In the genomic region with DNA sequence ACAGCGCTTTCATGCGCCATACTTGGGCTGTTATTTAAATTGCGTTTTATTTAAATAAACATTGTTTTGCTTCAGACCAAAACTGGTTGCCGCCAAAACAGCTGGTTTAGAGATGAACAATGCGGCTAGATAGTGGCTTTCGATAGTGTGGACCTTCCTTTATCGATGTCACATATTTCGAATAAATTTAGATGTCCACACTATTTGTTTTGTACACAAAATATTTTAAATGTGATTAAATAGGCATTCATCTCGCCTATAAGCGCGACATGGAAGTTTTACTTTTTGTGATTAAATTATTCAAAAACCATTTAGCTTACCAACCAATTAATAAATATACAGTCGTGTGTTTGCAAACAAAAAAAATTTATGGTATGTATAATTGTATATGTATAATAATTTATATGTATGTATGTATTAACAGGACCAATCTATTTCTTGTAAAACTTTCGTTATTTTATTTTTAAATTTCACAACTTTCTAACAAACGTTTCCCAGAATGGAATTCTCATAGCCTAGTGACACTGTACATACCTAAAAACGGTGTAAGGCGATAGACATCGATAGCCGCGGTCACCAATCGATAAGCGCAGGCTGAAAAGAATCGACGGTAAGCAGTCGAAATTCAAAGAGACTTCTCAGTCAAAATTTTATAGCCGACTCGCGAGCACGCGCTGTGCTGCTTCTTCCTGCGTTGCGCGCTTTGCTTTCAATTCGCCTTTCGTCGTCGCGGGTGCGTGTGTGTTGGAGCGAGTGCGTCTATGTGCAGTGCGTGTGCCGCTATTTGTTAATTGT, we compare ENCODE assay signal across 1 fruit fly cellular context.
TF ChIP-seq lines count a peak whose summit lies in the region.

A gene (minus strand): TSS at position 114 of the 795 bp plus-strand sequence.
A gene (plus strand): TSS at position 638 of the 795 bp plus-strand sequence.

TF ChIP-seq in whole organism, embryonic, 481 proteins besides CTCF, POLR2A, EP300 and RAD21 (continued from another document and continues in another):
- TF ChIP-seq Taf1 (GFP tag; IDR thresholded peaks at IDR 0.05; lab: Robert Waterston, UW) (no peak), Dp (GFP tag; optimal IDR thresholded peaks at IDR 0.05; lab: Kevin White, UChicago) (peak; percentile 58), Dip2 (GFP tag; IDR thresholded peaks at IDR 0.05; lab: Robert Waterston, UW) (no peak), luna (GFP tag; optimal IDR thresholded peaks at IDR 0.05; lab: Kevin White, UChicago) (no peak), CG31224 (GFP tag; IDR thresholded peaks at IDR 0.05; lab: Robert Waterston, UW) (peak; percentile 35; the same call in 1 of the 2 replicates), nom (GFP tag; optimal IDR thresholded peaks at IDR 0.05; lab: Kevin White, UChicago) (peak; percentile 31), z (GFP tag; IDR thresholded peaks at IDR 0.05; lab: Robert Waterston, UW) (peak; percentile 41; the same call in 1 of the 3 replicates), Ravus (GFP tag; IDR thresholded peaks at IDR 0.05; lab: Robert Waterston, UW) (peak; percentile 39; the same call in 1 of the 2 replicates), ro (GFP tag; IDR thresholded peaks at IDR 0.05; lab: Robert Waterston, UW) (no peak), wek (GFP tag; optimal IDR thresholded peaks at IDR 0.05; lab: Kevin White, UChicago) (peak; percentile 4), CG2199 (GFP tag; IDR thresholded peaks at IDR 0.05; lab: Robert Waterston, UW) (peak; percentile 82), sisA (GFP tag; IDR thresholded peaks at IDR 0.05; lab: Robert Waterston, UW) (peak; percentile 79), crol (GFP tag; IDR thresholded peaks at IDR 0.05; lab: Robert Waterston, UW) (no peak; the same call in 1 of the 2 replicates), CG18599 (GFP tag; optimal IDR thresholded peaks at IDR 0.05; lab: Kevin White, UChicago) (peak; percentile 76), CG6791 (GFP tag; IDR thresholded peaks at IDR 0.05; lab: Robert Waterston, UW; ENCODE audit: partially characterized antibody) (peak; percentile 97), CG16779 (GFP tag; IDR thresholded peaks at IDR 0.05; lab: Robert Waterston, UW) (peak; percentile 59), fru (optimal IDR thresholded peaks at IDR 0.05; lab: Kevin White, UChicago) (no peak), CG8359 (GFP tag; optimal IDR thresholded peaks at IDR 0.05; lab: Kevin White, UChicago; ENCODE audit: borderline replicate concordance) (no peak), Antp (GFP tag; optimal IDR thresholded peaks at IDR 0.05; lab: Kevin White, UChicago) (peak; percentile 72), CG10979 (tag; optimal IDR thresholded peaks at IDR 0.05; lab: Kevin White, UChicago) (peak; percentile 71), ERR (GFP tag; optimal IDR thresholded peaks at IDR 0.05; lab: Kevin White, UChicago) (peak; percentile 53), twi (tag; optimal IDR thresholded peaks at IDR 0.05; lab: Kevin White, UChicago) (peak; percentile 54), Dbx (GFP tag; IDR thresholded peaks at IDR 0.05; lab: Robert Waterston, UW) (peak; percentile 90), CG31441 (GFP tag; IDR thresholded peaks at IDR 0.05; lab: Robert Waterston, UW) (peak; percentile 88), CG5180 (GFP tag; optimal IDR thresholded peaks at IDR 0.05; lab: Kevin White, UChicago) (peak; percentile 48), Hmr (GFP tag; optimal IDR thresholded peaks at IDR 0.05; lab: Kevin White, UChicago) (peak; percentile 80), CG2129 (GFP tag; IDR thresholded peaks at IDR 0.05; lab: Robert Waterston, UW; ENCODE audit: partially characterized antibody) (peak; percentile 76), inv (GFP tag; IDR thresholded peaks at IDR 0.05; lab: Robert Waterston, UW; ENCODE audit: partially characterized antibody) (peak; percentile 80), MESR4 (GFP tag; optimal IDR thresholded peaks at IDR 0.05; lab: Kevin White, UChicago) (peak; percentile 32), NC2α (GFP tag; optimal IDR thresholded peaks at IDR 0.05; lab: Kevin White, UChicago) (no peak), Mes4 (GFP tag; optimal IDR thresholded peaks at IDR 0.05; lab: Kevin White, UChicago) (no peak), lov (optimal IDR thresholded peaks at IDR 0.05; lab: Kevin White, UChicago) (no peak), lov (GFP tag; IDR thresholded peaks at IDR 0.05; lab: Robert Waterston, UW) (peak; percentile 72; the same call in 1 of the 3 replicates), CG3995 (GFP tag; optimal IDR thresholded peaks at IDR 0.05; lab: Kevin White, UChicago) (peak; percentile 98), CG2678 (tag; optimal IDR thresholded peaks at IDR 0.05; lab: Kevin White, UChicago) (peak; percentile 79), CG30431 (GFP tag; optimal IDR thresholded peaks at IDR 0.05; lab: Kevin White, UChicago) (peak; percentile 10), dpn (GFP tag; optimal IDR thresholded peaks at IDR 0.05; lab: Kevin White, UChicago) (peak; percentile 72 to 88), grn (GFP tag; optimal IDR thresholded peaks at IDR 0.05; lab: Kevin White, UChicago) (no peak), cwo (GFP tag; optimal IDR thresholded peaks at IDR 0.05; lab: Kevin White, UChicago) (peak; percentile 47), peb (GFP tag; IDR thresholded peaks at IDR 0.05; lab: Robert Waterston, UW) (no peak), CG6854 (GFP tag; optimal IDR thresholded peaks at IDR 0.05; lab: Kevin White, UChicago) (no peak), Spps (tag; optimal IDR thresholded peaks at IDR 0.05; lab: Kevin White, UChicago) (no peak), CG18262 (tag; optimal IDR thresholded peaks at IDR 0.05; lab: Kevin White, UChicago) (peak; percentile 76), CG11696 (GFP tag; IDR thresholded peaks at IDR 0.05; lab: Robert Waterston, UW) (no peak), fu2 (GFP tag; optimal IDR thresholded peaks at IDR 0.05; lab: Kevin White, UChicago) (peak; percentile 20), Abd-B (GFP tag; optimal IDR thresholded peaks at IDR 0.05; lab: Kevin White, UChicago) (peak; percentile 80), GATAe (GFP tag; conservative IDR thresholded peaks at IDR 0.05; lab: Robert Waterston, UW) (no peak), knrl (GFP tag; IDR thresholded peaks at IDR 0.05; lab: Robert Waterston, UW; ENCODE audit: partially characterized antibody) (peak; percentile 82), CG14441 (GFP tag; IDR thresholded peaks at IDR 0.05; lab: Robert Waterston, UW) (0 out of 2 replicates have a peak, but pooled peaks have one; percentile 56), fd64A (GFP tag; optimal IDR thresholded peaks at IDR 0.05; lab: Kevin White, UChicago) (no peak), CG17186 (GFP tag; optimal IDR thresholded peaks at IDR 0.05; lab: Kevin White, UChicago) (peak; percentile 3), CG18619 (GFP tag; optimal IDR thresholded peaks at IDR 0.05; lab: Kevin White, UChicago) (peak; percentile 66), D19A (tag; optimal IDR thresholded peaks at IDR 0.05; lab: Kevin White, UChicago) (peak; percentile 69), zen2 (GFP tag; IDR thresholded peaks at IDR 0.05; lab: Robert Waterston, UW; ENCODE audit: partially characterized antibody) (peak; percentile 96), PHDP (tag; optimal IDR thresholded peaks at IDR 0.05; lab: Kevin White, UChicago) (peak; percentile 66), pros (GFP tag; optimal IDR thresholded peaks at IDR 0.05; lab: Kevin White, UChicago) (peak; percentile 20), fd102C (GFP tag; optimal IDR thresholded peaks at IDR 0.05; lab: Kevin White, UChicago) (no peak), NfI (GFP tag; optimal IDR thresholded peaks at IDR 0.05; lab: Kevin White, UChicago) (peak; percentile 76), ham (GFP tag; IDR thresholded peaks at IDR 0.05; lab: Robert Waterston, UW) (no peak), CG18764 (GFP tag; optimal IDR thresholded peaks at IDR 0.05; lab: Kevin White, UChicago) (peak; percentile 69), CG14965 (GFP tag; optimal IDR thresholded peaks at IDR 0.05; lab: Kevin White, UChicago; ENCODE audit: borderline replicate concordance) (no peak), H2.0 (GFP tag; IDR thresholded peaks at IDR 0.05; lab: Robert Waterston, UW) (peak; percentile 69), CG3163 (GFP tag; optimal IDR thresholded peaks at IDR 0.05; lab: Kevin White, UChicago) (peak; percentile 50), CG4854 (GFP tag; optimal IDR thresholded peaks at IDR 0.05; lab: Kevin White, UChicago) (peak; percentile 21), CG14860 (GFP tag; IDR thresholded peaks at IDR 0.05; lab: Robert Waterston, UW; ENCODE audit: partially characterized antibody) (peak; percentile 75; the same call in 1 of the 3 replicates), CG17385 (GFP tag; optimal IDR thresholded peaks at IDR 0.05; lab: Kevin White, UChicago) (peak; percentile 71), CG1024 (GFP tag; IDR thresholded peaks at IDR 0.05; lab: Robert Waterston, UW) (peak; percentile 36; the same call in 1 of the 2 replicates), gt (GFP tag; IDR thresholded peaks at IDR 0.05; lab: Robert Waterston, UW) (no peak), Stat92E (GFP tag; optimal IDR thresholded peaks at IDR 0.05; lab: Kevin White, UChicago) (peak in 1 of 3 experiments; percentile 84), CG12391 (tag; optimal IDR thresholded peaks at IDR 0.05; lab: Kevin White, UChicago) (peak; percentile 90), sens (GFP tag; lab: Kevin White, UChicago) (peak; percentile 92), Ets65A (GFP tag; lab: Kevin White, UChicago) (peak; percentile 92), klu (GFP tag; IDR thresholded peaks at IDR 0.05; lab: Robert Waterston, UW) (no peak), Dfd (GFP tag; optimal IDR thresholded peaks at IDR 0.05; lab: Kevin White, UChicago) (no peak), Tbp (GFP tag; optimal IDR thresholded peaks at IDR 0.05; lab: Kevin White, UChicago) (no peak), Hr39 (optimal IDR thresholded peaks at IDR 0.05; lab: Kevin White, UChicago) (no peak), CG6813 (GFP tag; optimal IDR thresholded peaks at IDR 0.05; lab: Kevin White, UChicago) (peak; percentile 53), fd3F (GFP tag; optimal IDR thresholded peaks at IDR 0.05; lab: Kevin White, UChicago) (peak; percentile 67), dimm (GFP tag; IDR thresholded peaks at IDR 0.05; lab: Robert Waterston, UW) (peak; percentile 36; the same call in 1 of the 2 replicates), rib (GFP tag; IDR thresholded peaks at IDR 0.05; lab: Robert Waterston, UW) (peak; percentile 59), ab (GFP tag; optimal IDR thresholded peaks at IDR 0.05; lab: Kevin White, UChicago) (no peak), br (optimal IDR thresholded peaks at IDR 0.05; lab: Kevin White, UChicago) (no peak), CkIIα-i1 (GFP tag; IDR thresholded peaks at IDR 0.05; lab: Robert Waterston, UW) (no peak), tx (GFP tag; optimal IDR thresholded peaks at IDR 0.05; lab: Kevin White, UChicago) (peak; percentile 47), slou (GFP tag; optimal IDR thresholded peaks at IDR 0.05; lab: Kevin White, UChicago) (peak; percentile 64), ato (GFP tag; IDR thresholded peaks at IDR 0.05; lab: Robert Waterston, UW; ENCODE audit: partially characterized antibody) (peak; percentile 91), CG11398 (GFP tag; optimal IDR thresholded peaks at IDR 0.05; lab: Kevin White, UChicago) (no peak), Sry-δ (GFP tag; optimal IDR thresholded peaks at IDR 0.05; lab: Kevin White, UChicago) (peak; percentile 89), Sox102F (GFP tag; optimal IDR thresholded peaks at IDR 0.05; lab: Kevin White, UChicago) (peak; percentile 72), CG12769 (tag; optimal IDR thresholded peaks at IDR 0.05; lab: Kevin White, UChicago) (peak; percentile 37), CG1832 (GFP tag; optimal IDR thresholded peaks at IDR 0.05; lab: Kevin White, UChicago) (no peak), eve (GFP tag; optimal IDR thresholded peaks at IDR 0.05; lab: Kevin White, UChicago) (peak in 1 of 2 experiments; percentile 81), Hand (GFP tag; optimal IDR thresholded peaks at IDR 0.05; lab: Kevin White, UChicago) (peak; percentile 20), Usf (GFP tag; optimal IDR thresholded peaks at IDR 0.05; lab: Kevin White, UChicago) (peak; percentile 46), gce (GFP tag; IDR thresholded peaks at IDR 0.05; lab: Robert Waterston, UW) (peak; percentile 9; the same call in 1 of the 3 replicates), Med (GFP tag; lab: Kevin White, UChicago) (peak; percentile 94), bigmax (GFP tag; optimal IDR thresholded peaks at IDR 0.05; lab: Kevin White, UChicago) (no peak), crp (GFP tag; optimal IDR thresholded peaks at IDR 0.05; lab: Kevin White, UChicago) (peak; percentile 49 to 91), usp (GFP tag; optimal IDR thresholded peaks at IDR 0.05; lab: Kevin White, UChicago) (no peak), ttk (GFP tag; IDR thresholded peaks at IDR 0.05; lab: Robert Waterston, UW) (peak; percentile 24), ind (GFP tag; optimal IDR thresholded peaks at IDR 0.05; lab: Kevin White, UChicago) (peak; percentile 87), cato (GFP tag; optimal IDR thresholded peaks at IDR 0.05; lab: Kevin White, UChicago; ENCODE audit: borderline replicate concordance) (peak; percentile 31), pum (GFP tag; optimal IDR thresholded peaks at IDR 0.05; lab: Kevin White, UChicago) (peak; percentile 75), CG7839 (tag; optimal IDR thresholded peaks at IDR 0.05; lab: Kevin White, UChicago) (peak; percentile 81), org-1 (GFP tag; optimal IDR thresholded peaks at IDR 0.05; lab: Kevin White, UChicago) (peak; percentile 51), chif (GFP tag; optimal IDR thresholded peaks at IDR 0.05; lab: Kevin White, UChicago) (peak in 1 of 2 experiments; percentile 49), CG13287 (GFP tag; IDR thresholded peaks at IDR 0.05; lab: Robert Waterston, UW; ENCODE audit: partially characterized antibody) (peak; percentile 89), CG15601 (tag; optimal IDR thresholded peaks at IDR 0.05; lab: Kevin White, UChicago) (peak; percentile 77), danr (GFP tag; IDR thresholded peaks at IDR 0.05; lab: Robert Waterston, UW) (peak; percentile 34; the same call in 1 of the 2 replicates), onecut (GFP tag; IDR thresholded peaks at IDR 0.05; lab: Robert Waterston, UW) (peak; percentile 46), CG14667 (GFP tag; IDR thresholded peaks at IDR 0.05; lab: Robert Waterston, UW) (no peak), disco-r (GFP tag; optimal IDR thresholded peaks at IDR 0.05; lab: Kevin White, UChicago) (peak; percentile 33), insv (GFP tag; optimal IDR thresholded peaks at IDR 0.05; lab: Kevin White, UChicago) (peak in 1 of 2 experiments; percentile 60), Nf-YA (GFP tag; IDR thresholded peaks at IDR 0.05; lab: Robert Waterston, UW) (peak; percentile 71), CG1529 (GFP tag; optimal IDR thresholded peaks at IDR 0.05; lab: Kevin White, UChicago) (peak; percentile 38), NFAT (GFP tag; IDR thresholded peaks at IDR 0.05; lab: Robert Waterston, UW) (peak; percentile 69), vvl (GFP tag; IDR thresholded peaks at IDR 0.05; lab: Robert Waterston, UW) (peak; percentile 84), seq (GFP tag; IDR thresholded peaks at IDR 0.05; lab: Robert Waterston, UW) (peak; percentile 68), sug (tag; optimal IDR thresholded peaks at IDR 0.05; lab: Kevin White, UChicago) (peak; percentile 80)
